Fruit fly (Drosophila melanogaster) whole organism, wandering third instar larva: ENCODE measurements around the gene RhoGAP68F.

ENCODE experiments used
- GATAd ChIP-seq: sonication (Bioruptor generic); optimal IDR thresholded peaks from 2 replicates; lab custom pipeline; 2016; ENCODE audit warnings: missing biosample characterization, missing genetic modification characterization
- Hr78 ChIP-seq: fragments of >200 bp; optimal IDR thresholded peaks from 2 replicates; lab custom pipeline; 2017; ENCODE audit warnings: missing biosample characterization, missing genetic modification characterization
- OdsH ChIP-seq: fragments of 200-800 bp; sonication (Bioruptor generic); optimal IDR thresholded peaks from 2 replicates; lab custom pipeline; 2016; ENCODE audit warnings: missing biosample characterization, mild to moderate bottlenecking, missing genetic modification characterization
- br ChIP-seq: fragments of 200-800 bp; sonication (Bioruptor generic); optimal IDR thresholded peaks from 2 replicates; lab custom pipeline; 2016; ENCODE audit warnings: missing biosample characterization, missing genetic modification characterization
- h ChIP-seq: fragments of 200-800 bp; sonication (Bioruptor generic); optimal IDR thresholded peaks from 3 replicates; lab custom pipeline; 2016; ENCODE audit warnings: missing biosample characterization, mild to moderate bottlenecking, missing genetic modification characterization
- jim ChIP-seq: fragments of 175-275, 200-325 bp; sonication (Bioruptor generic); optimal IDR thresholded peaks from 2 replicates; lab custom pipeline; 2016; ENCODE audit warnings: missing biosample characterization, mild to moderate bottlenecking, missing genetic modification characterization
- rgr ChIP-seq: fragments of 200-800 bp; sonication (Bioruptor generic); optimal IDR thresholded peaks from 3 replicates; lab custom pipeline; 2016; ENCODE audit warnings: missing biosample characterization, mild to moderate bottlenecking, missing genetic modification characterization
- woc ChIP-seq: sonication (Bioruptor generic); optimal IDR thresholded peaks from 2 replicates; lab custom pipeline; 2016; ENCODE audit warnings: missing biosample characterization, mild to moderate bottlenecking, missing genetic modification characterization

- TF ChIP-seq jim (GFP tag; lab: Kevin White, UChicago) = no peak
- TF ChIP-seq GATAd = no peak
- no peak for TF ChIP-seq Hr78 (GFP tag; lab: Kevin White, UChicago)
- TF ChIP-seq OdsH (GFP tag; lab: Kevin White, UChicago) = no peak
- peak; percentile 16 for TF ChIP-seq woc (GFP tag; lab: Kevin White, UChicago)
- TF ChIP-seq h (GFP tag; lab: Kevin White, UChicago) = peak; percentile 2
- no peak for TF ChIP-seq rgr (GFP tag; lab: Kevin White, UChicago)
- TF ChIP-seq br (GFP tag; lab: Kevin White, UChicago) = no peak
Observed at dm6 chr3L:12095960-12096359, 42.7 kb upstream of the RhoGAP68F start.
